Fruit fly (Drosophila melanogaster) whole organism, wandering third instar larva: Measurements from ENCODE around the gene CG14109.

Source experiments
- CG9705 ChIP-seq: fragments of 200-800 bp; sonication (Bioruptor generic); optimal IDR thresholded peaks from 2 replicates; lab custom pipeline; 2018; ENCODE audit warnings: missing biosample characterization, mild to moderate bottlenecking, missing genetic modification characterization
- Dfd ChIP-seq: fragments of >200 bp; optimal IDR thresholded peaks from 2 replicates; lab custom pipeline; 2017; ENCODE audit warnings: missing biosample characterization, missing genetic modification characterization
- Hr78 ChIP-seq: fragments of >200 bp; optimal IDR thresholded peaks from 2 replicates; lab custom pipeline; 2017; ENCODE audit warnings: missing biosample characterization, missing genetic modification characterization
- Hr83 ChIP-seq: fragments of 200-300 bp; sonication (Bioruptor generic); optimal IDR thresholded peaks from 2 replicates; lab custom pipeline; 2016; ENCODE audit warnings: missing biosample characterization, mild to moderate bottlenecking, missing genetic modification characterization, moderate library complexity; ENCODE audit not compliant: poor library complexity, severe bottlenecking
- Jra ChIP-seq: sonication (Bioruptor generic); optimal IDR thresholded peaks from 2 replicates; lab custom pipeline; 2016; ENCODE audit warnings: missing biosample characterization, missing genetic modification characterization
- Myc ChIP-seq: fragments of >200 bp; optimal IDR thresholded peaks from 2 replicates; lab custom pipeline; 2017
- Rel ChIP-seq, 2 experiments: fragments of 200-800 bp; sonication (Bioruptor generic) in 1 of 2; optimal IDR thresholded peaks; 2 replicates in 1 of 2; 3 replicates in 1 of 2; lab custom pipeline; 2016 to 2019; ENCODE audit warnings: mild to moderate bottlenecking in 2 of 2, missing biosample characterization in 2 of 2, missing genetic modification characterization in 2 of 2, moderate library complexity in 1 of 2
- Sp1 ChIP-seq: fragments of 200-800 bp; sonication (Bioruptor generic); optimal IDR thresholded peaks from 3 replicates; lab custom pipeline; 2019; ENCODE audit warnings: missing biosample characterization, mild to moderate bottlenecking, missing genetic modification characterization, moderate library complexity
- Vsx2 ChIP-seq: fragments of 200-300, 225-300 bp; sonication (Bioruptor generic); optimal IDR thresholded peaks from 2 replicates; lab custom pipeline; 2018; ENCODE audit warnings: missing biosample characterization, missing genetic modification characterization; ENCODE audit not compliant: partially characterized antibody
- br ChIP-seq: fragments of 200-800 bp; sonication (Bioruptor generic); optimal IDR thresholded peaks from 2 replicates; lab custom pipeline; 2016; ENCODE audit warnings: missing biosample characterization, missing genetic modification characterization
- foxo ChIP-seq, 2 experiments: fragments of 200-800 bp; sonication (Bioruptor generic); optimal IDR thresholded peaks; 2 replicates in 1 of 2; 3 replicates in 1 of 2; lab custom pipeline; 2016 to 2017; ENCODE audit warnings: missing biosample characterization in 2 of 2, missing genetic modification characterization in 2 of 2
- h ChIP-seq: fragments of 200-800 bp; sonication (Bioruptor generic); optimal IDR thresholded peaks from 3 replicates; lab custom pipeline; 2016; ENCODE audit warnings: missing biosample characterization, mild to moderate bottlenecking, missing genetic modification characterization
- lola ChIP-seq: fragments of >200 bp; optimal IDR thresholded peaks from 2 replicates; lab custom pipeline; 2017; ENCODE audit warnings: missing biosample characterization, missing genetic modification characterization
- pan ChIP-seq: fragments of >200 bp; optimal IDR thresholded peaks from 2 replicates; lab custom pipeline; 2017
- psq ChIP-seq: fragments of 200-800 bp; sonication (Bioruptor generic); optimal IDR thresholded peaks from 3 replicates; lab custom pipeline; 2017; ENCODE audit warnings: missing biosample characterization, mild to moderate bottlenecking, missing genetic modification characterization, moderate library complexity
- rgr ChIP-seq: fragments of 200-800 bp; sonication (Bioruptor generic); optimal IDR thresholded peaks from 3 replicates; lab custom pipeline; 2016; ENCODE audit warnings: missing biosample characterization, mild to moderate bottlenecking, missing genetic modification characterization
- sage ChIP-seq: fragments of 200-800 bp; sonication (Bioruptor generic); optimal IDR thresholded peaks from 2 replicates; lab custom pipeline; 2016; ENCODE audit warnings: missing biosample characterization, mild to moderate bottlenecking, missing genetic modification characterization
- sv ChIP-seq: fragments of 200-800 bp; sonication (Bioruptor generic); optimal IDR thresholded peaks from 3 replicates; lab custom pipeline; 2016; ENCODE audit warnings: missing biosample characterization, missing genetic modification characterization
- woc ChIP-seq: sonication (Bioruptor generic); optimal IDR thresholded peaks from 2 replicates; lab custom pipeline; 2016; ENCODE audit warnings: missing biosample characterization, mild to moderate bottlenecking, missing genetic modification characterization

CG14109 gene

dm6 chr3L:13489193-13489752 lies 48.6 kb downstream of the CG14109 start:
- TF ChIP-seq sv (GFP tag; lab: Kevin White, UChicago) = no peak
- no peak for TF ChIP-seq psq (GFP tag; lab: Kevin White, UChicago)
- TF ChIP-seq pan (lab: Kevin White, UChicago) = no peak
- no peak for TF ChIP-seq sage
- no peak for TF ChIP-seq Jra
- TF ChIP-seq foxo (GFP tag; optimal IDR thresholded peaks at IDR 0.05; lab: Kevin White, UChicago) = no peak
- TF ChIP-seq Dfd (GFP tag; lab: Kevin White, UChicago) = no peak
- TF ChIP-seq Myc = no peak
- TF ChIP-seq Hr83 (GFP tag; lab: Kevin White, UChicago) = no peak
- TF ChIP-seq br (GFP tag; lab: Kevin White, UChicago) = no peak
- no peak for TF ChIP-seq lola
- TF ChIP-seq Sp1 = no peak
- no peak for TF ChIP-seq rgr (GFP tag; lab: Kevin White, UChicago)
- no peak for TF ChIP-seq Rel (GFP tag; optimal IDR thresholded peaks at IDR 0.05; lab: Kevin White, UChicago)
- no peak for TF ChIP-seq Rel (tag; optimal IDR thresholded peaks at IDR 0.05; lab: Kevin White, UChicago)
- TF ChIP-seq Vsx2 (GFP tag; lab: Kevin White, UChicago) = no peak
- TF ChIP-seq h (GFP tag; lab: Kevin White, UChicago) = no peak
- TF ChIP-seq CG9705 = no peak
- no peak for TF ChIP-seq woc (GFP tag; lab: Kevin White, UChicago)
- no peak for TF ChIP-seq Hr78 (GFP tag; lab: Kevin White, UChicago)

DNA sequence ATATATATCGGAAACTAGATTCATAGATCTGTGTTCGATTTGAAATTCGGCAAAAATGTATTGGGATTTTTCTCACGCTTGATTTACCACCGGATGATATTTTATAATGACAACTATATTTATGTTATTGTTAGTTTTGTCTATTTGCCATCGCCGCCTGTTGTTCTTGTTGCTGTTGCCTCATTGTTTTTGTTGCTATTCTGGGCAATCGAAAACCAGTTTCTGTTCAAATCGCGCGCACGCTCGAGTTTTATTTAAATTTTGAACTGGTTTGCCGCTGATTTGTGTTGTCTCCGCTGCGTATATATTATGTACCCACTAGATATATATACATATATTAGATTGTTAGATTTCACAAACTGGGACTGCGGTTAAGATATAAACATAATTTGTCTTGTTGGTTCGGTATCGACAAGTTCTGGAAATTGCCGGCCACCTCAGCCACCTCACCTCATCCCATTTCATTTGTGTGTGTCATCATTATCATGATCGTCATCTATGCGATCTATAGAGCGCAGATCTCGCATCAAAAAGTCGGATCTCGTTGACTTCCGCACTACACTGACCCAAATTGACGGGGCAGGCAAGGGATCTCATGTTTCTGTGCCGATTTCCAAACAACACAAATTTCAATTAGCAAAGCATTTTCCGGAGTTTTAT lies 50.1 kb downstream of the CG14109 start:
- TF ChIP-seq Vsx2 (GFP tag; lab: Kevin White, UChicago) (no peak), br (GFP tag; lab: Kevin White, UChicago) (no peak)
- TF ChIP-seq, all 38 proteins: peak for 0
